Worm (Caenorhabditis elegans) whole organism, L4 larva: ENCODE results near the gene sdc-2.

Source experiments
- F10B5.3 ChIP-seq: sonication (generic microtip); optimal IDR thresholded peaks from 2 replicates; lab custom pipeline; 2016; ENCODE audit warnings: mild to moderate bottlenecking, missing genetic modification characterization, missing compliant biosample characterization
- T20F7.1 ChIP-seq: fragments of 200-800 bp; sonication (Bioruptor generic); optimal IDR thresholded peaks from 2 replicates; lab custom pipeline; 2018; ENCODE audit warnings: mild to moderate bottlenecking, missing genetic modification characterization, missing compliant biosample characterization
- Y105C5A.15 ChIP-seq: fragments of 200-800 bp; sonication (Bioruptor generic); IDR thresholded peaks from 2 replicates; pipeline ENCODE4 v1.3.6; 2022; ENCODE audit warnings: missing genetic modification characterization, missing compliant biosample characterization
- Y48G9A.11 ChIP-seq: fragments of 200-800 bp; sonication (Bioruptor generic); IDR thresholded peaks from 2 replicates; pipeline ENCODE4 v1.3.6; 2022; ENCODE audit warnings: missing genetic modification reagents, missing genetic modification characterization, missing compliant biosample characterization
- ZK546.5 ChIP-seq, 2 experiments: sonication (generic microtip); optimal IDR thresholded peaks; 2 replicates each; lab custom pipeline; 2017; ENCODE audit warnings: missing biosample characterization in 2 of 2, missing genetic modification characterization in 2 of 2
- aly-2 ChIP-seq: sonication (generic microtip); optimal IDR thresholded peaks from 2 replicates; lab custom pipeline; 2018; ENCODE audit warnings: missing biosample characterization, missing genetic modification characterization
- ama-1 ChIP-seq: fragments of 150-350 bp; optimal IDR thresholded peaks from 2 replicates; lab custom pipeline; 2014; ENCODE audit warnings: inconsistent platforms, mixed read lengths
- attf-4 ChIP-seq: sonication (generic microtip); optimal IDR thresholded peaks from 3 replicates; lab custom pipeline; 2017; ENCODE audit warnings: missing biosample characterization, missing genetic modification characterization
- ceh-28 ChIP-seq: fragments of 150-350 bp; optimal IDR thresholded peaks from 2 replicates; lab custom pipeline; 2014; ENCODE audit warnings: missing biosample characterization, missing genetic modification reagents, missing genetic modification characterization
- ceh-82 ChIP-seq: sonication (generic microtip); optimal IDR thresholded peaks from 2 replicates; lab custom pipeline; 2017; ENCODE audit warnings: missing biosample characterization, missing genetic modification characterization
- ces-1 ChIP-seq: fragments of 150-350 bp; sonication (generic microtip); optimal IDR thresholded peaks from 4 replicates; lab custom pipeline; 2014; ENCODE audit warnings: missing biosample characterization, missing genetic modification reagents, missing genetic modification characterization
- ctbp-1 ChIP-seq: fragments of 200-800 bp; sonication (Bioruptor generic); IDR thresholded peaks from 2 replicates; pipeline ENCODE4 v1.3.6; 2022; ENCODE audit warnings: missing genetic modification reagents, missing genetic modification characterization, missing compliant biosample characterization
- daf-12 ChIP-seq: fragments of 150-350 bp; optimal IDR thresholded peaks from 2 replicates; lab custom pipeline; 2014; ENCODE audit warnings: missing biosample characterization, missing genetic modification reagents, missing genetic modification characterization
- daf-19 ChIP-seq: fragments of 200-800 bp; sonication (Bioruptor generic); conservative IDR thresholded peaks from 2 replicates; pipeline ENCODE4 v1.3.6; 2022; ENCODE audit warnings: missing genetic modification characterization, missing compliant biosample characterization
- dmd-6 ChIP-seq: fragments of 200-800 bp; sonication (Bioruptor generic); IDR thresholded peaks from 2 replicates; pipeline ENCODE4 v1.3.6; 2022; ENCODE audit warnings: missing genetic modification reagents, missing genetic modification characterization, missing compliant biosample characterization
- dmd-8 ChIP-seq: fragments of 200-800 bp; sonication (Bioruptor generic); IDR thresholded peaks from 2 replicates; pipeline ENCODE4 v1.3.6; 2022; ENCODE audit warnings: missing genetic modification characterization, missing compliant biosample characterization
- dmd-9 ChIP-seq: fragments of 200-800 bp; sonication (Bioruptor generic); IDR thresholded peaks from 2 replicates; pipeline ENCODE4 v1.3.6; 2022; ENCODE audit warnings: missing genetic modification reagents, missing genetic modification characterization, missing compliant biosample characterization
- dpl-1 ChIP-seq: fragments of 150-350 bp; optimal IDR thresholded peaks from 2 replicates; lab custom pipeline; 2014; ENCODE audit warnings: missing biosample characterization, missing genetic modification reagents, missing genetic modification characterization
- egl-27 ChIP-seq: sonication (generic microtip); optimal IDR thresholded peaks from 3 replicates; lab custom pipeline; 2017; ENCODE audit warnings: missing biosample characterization, missing genetic modification reagents, missing genetic modification characterization
- hlh-30 ChIP-seq: sonication (generic microtip); optimal IDR thresholded peaks from 2 replicates; lab custom pipeline; 2017; ENCODE audit warnings: antibody characterized with exemption, mild to moderate bottlenecking, missing genetic modification characterization, missing compliant biosample characterization; ENCODE audit not compliant: insufficient read depth
- jun-1 ChIP-seq: fragments of 150-350 bp; optimal IDR thresholded peaks from 2 replicates; lab custom pipeline; 2014; ENCODE audit warnings: missing biosample characterization, missing genetic modification reagents, missing genetic modification characterization
- lin-15B ChIP-seq: fragments of 150-350 bp; sonication (generic microtip); optimal IDR thresholded peaks from 3 replicates; lab custom pipeline; 2014; ENCODE audit warnings: missing biosample characterization, missing genetic modification characterization
- lin-29 ChIP-seq: fragments of 200-800 bp; sonication (Bioruptor generic); IDR thresholded peaks from 2 replicates; pipeline ENCODE4 v1.3.6; 2022; ENCODE audit warnings: missing genetic modification reagents, missing genetic modification characterization, missing compliant biosample characterization
- lin-39 ChIP-seq: fragments of 150-350 bp; optimal IDR thresholded peaks from 2 replicates; lab custom pipeline; 2014; ENCODE audit warnings: missing biosample characterization, missing genetic modification reagents, missing genetic modification characterization
- lir-3 ChIP-seq: sonication (generic microtip); optimal IDR thresholded peaks from 2 replicates; lab custom pipeline; 2016; ENCODE audit warnings: mild to moderate bottlenecking, missing genetic modification characterization, missing compliant biosample characterization
- lsy-2 ChIP-seq, 2 experiments: fragments of 150-350 bp in 1 of 2; sonication (generic microtip) in 1 of 2; optimal IDR thresholded peaks; 2 replicates each; lab custom pipeline; 2014 to 2017; ENCODE audit warnings: missing biosample characterization in 2 of 2, missing genetic modification characterization in 2 of 2
- mxl-2 ChIP-seq: fragments of 200-800 bp; sonication (Bioruptor generic); conservative IDR thresholded peaks from 2 replicates; pipeline ENCODE4 v1.3.6; 2022; ENCODE audit warnings: missing genetic modification reagents, missing genetic modification characterization, missing compliant biosample characterization
- mxl-3 ChIP-seq: fragments of 200-800 bp; sonication (Bioruptor generic); optimal IDR thresholded peaks from 2 replicates; lab custom pipeline; 2018; ENCODE audit warnings: mild to moderate bottlenecking, missing genetic modification characterization, missing compliant biosample characterization
- nhr-10 ChIP-seq: fragments of 150-350 bp; optimal IDR thresholded peaks from 2 replicates; lab custom pipeline; 2014; ENCODE audit warnings: missing biosample characterization, missing genetic modification characterization
- nhr-11 ChIP-seq: fragments of 150-350 bp; optimal IDR thresholded peaks from 2 replicates; lab custom pipeline; 2014; ENCODE audit warnings: missing biosample characterization, missing genetic modification characterization
- nhr-25 ChIP-seq: sonication (generic microtip); optimal IDR thresholded peaks from 2 replicates; lab custom pipeline; 2017; ENCODE audit warnings: missing genetic modification characterization, mild to moderate bottlenecking, missing compliant biosample characterization, antibody characterized with exemption, moderate library complexity, borderline replicate concordance; ENCODE audit not compliant: insufficient read depth
- nhr-28 ChIP-seq: fragments of 150-350 bp; optimal IDR thresholded peaks from 2 replicates; lab custom pipeline; 2014; ENCODE audit warnings: missing biosample characterization, missing genetic modification characterization
- nhr-41 ChIP-seq: fragments of 200-800 bp; sonication (Bioruptor generic); IDR thresholded peaks from 2 replicates; pipeline ENCODE4 v1.3.6; 2022; ENCODE audit warnings: missing genetic modification reagents, missing genetic modification characterization, missing compliant biosample characterization
- nhr-42 ChIP-seq: fragments of 200-800 bp; sonication (Bioruptor generic); IDR thresholded peaks from 2 replicates; pipeline ENCODE4 v1.3.6; 2022; ENCODE audit warnings: missing genetic modification characterization, missing compliant biosample characterization
- nhr-76 ChIP-seq: fragments of 150-350 bp; optimal IDR thresholded peaks from 2 replicates; lab custom pipeline; 2014; ENCODE audit warnings: missing biosample characterization, missing genetic modification characterization
- nhr-77 ChIP-seq: fragments of 150-350 bp; optimal IDR thresholded peaks from 2 replicates; lab custom pipeline; 2014; ENCODE audit warnings: missing biosample characterization, missing genetic modification characterization
- pha-4 ChIP-seq, 2 experiments: fragments of 150-350 bp in 1 of 2; fragments of 200-800 bp in 1 of 2; sonication (Bioruptor generic) in 1 of 2; IDR thresholded peaks in 1 of 2; optimal IDR thresholded peaks in 1 of 2; 2 replicates each; pipeline versions ENCODE4 v1.3.6 to Lab custom; 2014 to 2022; ENCODE audit warnings: missing genetic modification characterization in 2 of 2, missing genetic modification reagents in 2 of 2, missing biosample characterization in 1 of 2, missing compliant biosample characterization in 1 of 2
- rbr-2 ChIP-seq: sonication (generic microtip); optimal IDR thresholded peaks from 2 replicates; lab custom pipeline; 2016; ENCODE audit warnings: missing genotype, missing genetic modification characterization, missing compliant biosample characterization
- saeg-2 ChIP-seq: fragments of 200-800 bp; sonication (Bioruptor generic); IDR thresholded peaks from 2 replicates; pipeline ENCODE4 v1.3.6; 2022; ENCODE audit warnings: missing genetic modification reagents, missing genetic modification characterization, missing compliant biosample characterization
- sdz-12 ChIP-seq: fragments of 200-800 bp; sonication (Bioruptor generic); optimal IDR thresholded peaks from 2 replicates; lab custom pipeline; 2018; ENCODE audit warnings: mild to moderate bottlenecking, missing genetic modification characterization, missing compliant biosample characterization
- set-16 ChIP-seq: fragments of 200-800 bp; sonication (Bioruptor generic); IDR thresholded peaks from 2 replicates; pipeline ENCODE4 v1.3.6; 2022; ENCODE audit warnings: missing genetic modification reagents, missing genetic modification characterization, missing compliant biosample characterization
- skn-1 ChIP-seq: fragments of 150-350 bp; optimal IDR thresholded peaks from 2 replicates; lab custom pipeline; 2014; ENCODE audit warnings: missing biosample characterization, missing genetic modification characterization
- snpc-1.2 ChIP-seq: fragments of 200-800 bp; sonication (Bioruptor generic); IDR thresholded peaks from 2 replicates; pipeline ENCODE4 v1.3.6; 2022; ENCODE audit warnings: missing genetic modification reagents, missing genetic modification characterization, missing compliant biosample characterization
- spr-3 ChIP-seq: fragments of 200-800 bp; sonication (Bioruptor generic); optimal IDR thresholded peaks from 2 replicates; lab custom pipeline; 2018; ENCODE audit warnings: mild to moderate bottlenecking, missing genetic modification characterization, missing compliant biosample characterization
- tra-1 ChIP-seq: fragments of 200-800 bp; sonication (Bioruptor generic); IDR thresholded peaks from 2 replicates; pipeline ENCODE4 v1.3.6; 2022; ENCODE audit warnings: missing genetic modification reagents, missing genetic modification characterization, missing compliant biosample characterization
- unc-62 ChIP-seq, 3 experiments: fragments of 150-350 bp in 1 of 3; sonication (generic microtip); optimal IDR thresholded peaks in 2 of 3; peaks in 1 of 3; 1 replicate in 1 of 3; 2 replicates in 2 of 3; lab custom pipeline; 2014 to 2017; ENCODE audit warnings: missing biosample characterization in 3 of 3, missing genetic modification characterization in 3 of 3, missing genetic modification reagents in 3 of 3, missing genotype in 1 of 3
- zfp-2 ChIP-seq: sonication (generic microtip); optimal IDR thresholded peaks from 2 replicates; lab custom pipeline; 2016; ENCODE audit warnings: mild to moderate bottlenecking, missing genetic modification characterization, missing compliant biosample characterization
- zfp-3 ChIP-seq: fragments of 200-800 bp; sonication (Bioruptor generic); conservative IDR thresholded peaks from 2 replicates; pipeline ENCODE4 v1.3.6; 2022; ENCODE audit warnings: missing genetic modification reagents, missing genetic modification characterization, missing compliant biosample characterization
- zip-11 ChIP-seq: fragments of 200-800 bp; sonication (Bioruptor generic); IDR thresholded peaks from 2 replicates; pipeline ENCODE4 v1.3.6; 2022; ENCODE audit warnings: missing genetic modification characterization, missing compliant biosample characterization
- zip-2 ChIP-seq: fragments of 150-350 bp; optimal IDR thresholded peaks from 2 replicates; lab custom pipeline; 2014; ENCODE audit warnings: missing biosample characterization, missing genetic modification characterization

sdc-2 gene

ce11 chrX:11472953-11473671 is 49.4 kb upstream of the sdc-2 start (continued):
- TF ChIP-seq nhr-25 (tag; lab: Kevin White, UChicago) (no peak), lin-29 (GFP tag; lab: Robert Waterston, UW) (no peak), lsy-2 (tag; optimal IDR thresholded peaks at IDR 0.05; lab: Kevin White, UChicago) (peak; percentile 35 to 40), snpc-1.2 (no peak), ctbp-1 (GFP tag; lab: Robert Waterston, UW) (peak; percentile 86), aly-2 (tag; lab: Kevin White, UChicago) (no peak), lin-39 (no peak), zip-2 (tag; lab: Kevin White, UChicago) (no peak), hlh-30 (tag; lab: Kevin White, UChicago) (peak; percentile 52), daf-12 (tag; lab: Kevin White, UChicago) (no peak), dmd-6 (peak; percentile 19; the same call in 1 of the 2 replicates), attf-4 (tag; lab: Kevin White, UChicago) (no peak), mxl-3 (GFP tag; lab: Kevin White, UChicago) (no peak), nhr-77 (tag; lab: Kevin White, UChicago) (no peak), ces-1 (GFP tag; lab: Kevin White, UChicago) (no peak), spr-3 (GFP tag; lab: Kevin White, UChicago) (no peak), nhr-28 (tag; lab: Kevin White, UChicago) (no peak), nhr-42 (no peak), mxl-2 (GFP tag; lab: Robert Waterston, UW) (no peak), T20F7.1 (GFP tag; lab: Kevin White, UChicago) (no peak), daf-19 (GFP tag; lab: Robert Waterston, UW) (no peak), tra-1 (GFP tag; lab: Robert Waterston, UW) (no peak), ceh-82 (no peak), egl-27 (tag; lab: Kevin White, UChicago) (no peak), zfp-3 (no peak), pha-4 (GFP tag; IDR thresholded peaks at IDR 0.05; lab: Robert Waterston, UW) (peak; percentile 15; the same call in 1 of the 2 replicates), pha-4 (tag; optimal IDR thresholded peaks at IDR 0.05; lab: Kevin White, UChicago) (no peak), sdz-12 (GFP tag; lab: Kevin White, UChicago) (no peak), nhr-76 (tag; lab: Kevin White, UChicago) (no peak), nhr-41 (GFP tag; lab: Robert Waterston, UW) (no peak), skn-1 (tag; lab: Kevin White, UChicago) (peak; percentile 2), dpl-1 (no peak), lir-3 (no peak), nhr-10 (no peak), rbr-2 (tag; lab: Kevin White, UChicago) (peak; percentile 75), lin-15B (tag; lab: Kevin White, UChicago) (no peak), saeg-2 (GFP tag; lab: Robert Waterston, UW) (no peak), unc-62 (GFP tag; optimal IDR thresholded peaks at IDR 0.05 in 1 of 2; lab: Kevin White, UChicago) (peak in 1 of 2 experiments; percentile 99), unc-62 (tag; optimal IDR thresholded peaks at IDR 0.05; lab: Kevin White, UChicago) (no peak), F10B5.3 (tag; lab: Kevin White, UChicago) (no peak), Y48G9A.11 (GFP tag; lab: Robert Waterston, UW) (no peak), ama-1 (lab: Kevin White, UChicago) (no peak), jun-1 (tag; lab: Kevin White, UChicago) (no peak), Y105C5A.15 (GFP tag; lab: Robert Waterston, UW) (no peak), dmd-9 (GFP tag; lab: Robert Waterston, UW) (no peak), nhr-11 (peak; percentile 25), set-16 (GFP tag; lab: Robert Waterston, UW) (peak; percentile 98), dmd-8 (GFP tag; lab: Robert Waterston, UW) (no peak), ceh-28 (tag; lab: Kevin White, UChicago) (no peak), zip-11 (GFP tag; lab: Robert Waterston, UW) (no peak), ZK546.5 (tag; optimal IDR thresholded peaks at IDR 0.05; lab: Kevin White, UChicago) (no peak), zfp-2 (tag; lab: Kevin White, UChicago) (no peak)
